Worm (Caenorhabditis elegans): ENCODE data around the gene cul-1.

Gene cul-1

ce11 chrIII:10451012-10451411 lies 20.0 kb upstream of the cul-1 start, which contains the start of gene H04D03.4:
Gene H04D03.4 (minus strand): TSS chrIII:10451112.
- TF ChIP-seq nhr-71 (tag; optimal IDR thresholded peaks at IDR 0.05) (no peak), pax-3 (tag; optimal IDR thresholded peaks at IDR 0.05) (no peak), dpl-1 (GFP tag; optimal IDR thresholded peaks at IDR 0.05) (no peak), Y116A8C.19 (tag; optimal IDR thresholded peaks at IDR 0.05; ENCODE audit: borderline replicate concordance) (no peak), skn-1 (tag; optimal IDR thresholded peaks at IDR 0.05) (no peak), jun-1 (tag; optimal IDR thresholded peaks at IDR 0.05) (no peak), mep-1 (tag; optimal IDR thresholded peaks at IDR 0.05) (no peak), efl-3 (GFP tag; optimal IDR thresholded peaks at IDR 0.05) (no peak), pag-3 (tag; optimal IDR thresholded peaks at IDR 0.05; ENCODE audit: borderline replicate concordance, insufficient read depth) (no peak), lin-35 (GFP tag; optimal IDR thresholded peaks at IDR 0.05) (no peak), grh-1 (GFP tag; IDR thresholded peaks at IDR 0.05) (no peak), C16A3.4 (tag; optimal IDR thresholded peaks at IDR 0.05) (no peak), nhr-237 (tag; optimal IDR thresholded peaks at IDR 0.05) (no peak), alr-1 (tag; optimal IDR thresholded peaks at IDR 0.05; ENCODE audit: borderline replicate concordance) (no peak), nhr-20 (tag; optimal IDR thresholded peaks at IDR 0.05) (no peak), unc-130 (tag; optimal IDR thresholded peaks at IDR 0.05) (no peak)

ce11 chrIII:10460427-10461163 lies 10.4 kb upstream of the cul-1 start, which contains the start of gene ecps-1:
Gene ecps-1 (minus strand): TSS chrIII:10460551.
- TF ChIP-seq dpl-1 (GFP tag; optimal IDR thresholded peaks at IDR 0.05) (peak; percentile 72 to 84 (median 83)), ama-1 (optimal IDR thresholded peaks at IDR 0.05) (no peak), ceh-88 (GFP tag; IDR thresholded peaks at IDR 0.05) (peak; percentile 90), tbx-2 (tag; optimal IDR thresholded peaks at IDR 0.05) (peak; percentile 92), hlh-17 (GFP tag; optimal IDR thresholded peaks at IDR 0.05; ENCODE audit: borderline replicate concordance) (no peak), lsy-2 (tag; optimal IDR thresholded peaks at IDR 0.05) (peak; percentile 92), nhr-28 (tag; optimal IDR thresholded peaks at IDR 0.05) (no peak), nhr-12 (tag; optimal IDR thresholded peaks at IDR 0.05) (no peak), swsn-7 (tag; optimal IDR thresholded peaks at IDR 0.05) (peak; percentile 91), ceh-63 (GFP tag; optimal IDR thresholded peaks at IDR 0.05) (peak; percentile 91), lin-13 (GFP tag; optimal IDR thresholded peaks at IDR 0.05) (peak; percentile 83), efl-3 (GFP tag; optimal IDR thresholded peaks at IDR 0.05) (no peak), unc-130 (tag; optimal IDR thresholded peaks at IDR 0.05) (peak; percentile 0), fos-1 (tag; optimal IDR thresholded peaks at IDR 0.05) (peak; percentile 88), hpl-2 (GFP tag; optimal IDR thresholded peaks at IDR 0.05) (peak; percentile 86), C04F5.9 (tag; optimal IDR thresholded peaks at IDR 0.05) (peak; percentile 81), efl-1 (optimal IDR thresholded peaks at IDR 0.05) (peak; percentile 88 to 92), efl-1 (GFP tag; optimal IDR thresholded peaks at IDR 0.05 in 1 of 2) (peak; percentile 78 to 98), Y116A8C.19 (tag; optimal IDR thresholded peaks at IDR 0.05; ENCODE audit: borderline replicate concordance) (peak; percentile 21), tlp-1 (tag; optimal IDR thresholded peaks at IDR 0.05) (no peak), lir-3 (tag; optimal IDR thresholded peaks at IDR 0.05; ENCODE audit: poor library complexity) (peak; percentile 95), lin-35 (GFP tag; optimal IDR thresholded peaks at IDR 0.05) (peak; percentile 81 to 90), C16A3.4 (tag; optimal IDR thresholded peaks at IDR 0.05) (peak; percentile 98), ces-1 (GFP tag; optimal IDR thresholded peaks at IDR 0.05) (no peak), pqm-1 (tag; optimal IDR thresholded peaks at IDR 0.05) (peak; percentile 72), sox-4 (tag; optimal IDR thresholded peaks at IDR 0.05) (peak; percentile 91), nhr-77 (tag; optimal IDR thresholded peaks at IDR 0.05) (peak; percentile 79), nhr-20 (tag; optimal IDR thresholded peaks at IDR 0.05) (peak; percentile 92), nhr-71 (tag; optimal IDR thresholded peaks at IDR 0.05) (peak; percentile 96), elt-2 (tag; optimal IDR thresholded peaks at IDR 0.05) (peak; percentile 61), unc-98 (GFP tag; IDR thresholded peaks at IDR 0.05) (peak; percentile 96), skn-1 (tag; optimal IDR thresholded peaks at IDR 0.05) (peak; percentile 98), ztf-11 (tag; optimal IDR thresholded peaks at IDR 0.05) (peak in 1 of 2 experiments; percentile 95), lin-14 (GFP tag; optimal IDR thresholded peaks at IDR 0.05) (peak; percentile 95), lin-39 (tag; optimal IDR thresholded peaks at IDR 0.05) (peak; percentile 83), blmp-1 (tag; optimal IDR thresholded peaks at IDR 0.05) (no peak), ceh-82 (tag; optimal IDR thresholded peaks at IDR 0.05) (peak; percentile 80 to 92 (median 90)), xbp-1 (tag; optimal IDR thresholded peaks at IDR 0.05) (peak; percentile 92), pax-3 (tag; optimal IDR thresholded peaks at IDR 0.05) (peak; percentile 93), nhr-85 (tag) (peak; percentile 92), unc-30 (tag; optimal IDR thresholded peaks at IDR 0.05) (no peak), lin-15B (tag; optimal IDR thresholded peaks at IDR 0.05) (peak; percentile 93)
